Fruit fly (Drosophila melanogaster) S2 (cell line): Measurements from ENCODE around the gene CG6749.

Source experiments
- CG8478 ChIP-seq: fragments of >200 bp; optimal IDR thresholded peaks from 2 replicates; lab custom pipeline; 2018
- CTCF ChIP-seq, 2 experiments: fragments of >200 bp; optimal IDR thresholded peaks; 2 replicates each; lab custom pipeline; 2018

dm6 chr3L:9720102-9720501 lies 13.5 kb downstream of the CG6749 start:
- TF ChIP-seq CTCF (optimal IDR thresholded peaks at IDR 0.05; lab: Kevin White, UChicago) (no peak), CG8478 (lab: Kevin White, UChicago) (no peak)
